Fruit fly (Drosophila melanogaster) whole organism, embryonic: ENCODE data around the gene CG14154.

Experiments used
- Awh ChIP-seq: fragments of 200-800 bp; sonication (Bioruptor generic); IDR thresholded peaks from 2 replicates; pipeline ENCODE4, ENCODE4 v1.3.6; 2022; ENCODE audit warnings: missing biosample characterization, missing genetic modification characterization
- Blimp-1 ChIP-seq: fragments of 200-800 bp; sonication (Bioruptor generic); optimal IDR thresholded peaks from 3 replicates; lab custom pipeline; 2018; ENCODE audit warnings: missing biosample characterization, missing genetic modification characterization, mild to moderate bottlenecking, moderate library complexity, missing genetic modification reagents
- CG10147 ChIP-seq: fragments of 200-800 bp; sonication (Bioruptor generic); optimal IDR thresholded peaks from 2 replicates; lab custom pipeline; 2019; ENCODE audit warnings: missing biosample characterization, mild to moderate bottlenecking, missing genetic modification characterization, moderate library complexity
- CG11456 ChIP-seq: fragments of 200-800 bp; sonication (Bioruptor generic); IDR thresholded peaks from 3 replicates; pipeline ENCODE4 v1.3.6; 2022; ENCODE audit warnings: missing biosample characterization, missing genetic modification characterization
- CG1233 ChIP-seq: fragments of 200-800 bp; sonication (Bioruptor generic); optimal IDR thresholded peaks from 4 replicates; lab custom pipeline; 2018; ENCODE audit warnings: missing biosample characterization, mild to moderate bottlenecking, missing genetic modification characterization
- CG13296 ChIP-seq: fragments of 200-800 bp; sonication (Bioruptor generic); optimal IDR thresholded peaks from 3 replicates; lab custom pipeline; 2018; ENCODE audit warnings: missing biosample characterization, mild to moderate bottlenecking, missing genetic modification characterization
- CG17186 ChIP-seq: fragments of 200-800 bp; sonication (Bioruptor generic); optimal IDR thresholded peaks from 3 replicates; lab custom pipeline; 2017; ENCODE audit warnings: missing biosample characterization, missing genetic modification reagents, missing genetic modification characterization
- CG17328 ChIP-seq: fragments of 200-800 bp; sonication (Bioruptor generic); IDR thresholded peaks from 2 replicates; pipeline ENCODE4 v1.3.6; 2022; ENCODE audit warnings: missing biosample characterization, missing genetic modification characterization
- CG18619 ChIP-seq: fragments of 200-800 bp; sonication (Bioruptor generic); optimal IDR thresholded peaks from 3 replicates; lab custom pipeline; 2017; ENCODE audit warnings: missing biosample characterization, mild to moderate bottlenecking, missing genetic modification characterization
- CG2116 ChIP-seq: fragments of 200-800 bp; sonication (Bioruptor generic); optimal IDR thresholded peaks from 3 replicates; lab custom pipeline; 2018; ENCODE audit warnings: missing biosample characterization, mild to moderate bottlenecking, missing genetic modification characterization
- CG2202 ChIP-seq: fragments of 200-800 bp; sonication (Bioruptor generic); optimal IDR thresholded peaks from 2 replicates; lab custom pipeline; 2018; ENCODE audit warnings: missing biosample characterization, mild to moderate bottlenecking, missing genetic modification characterization
- CG33557 ChIP-seq: fragments of 200-800 bp; sonication (Bioruptor generic); optimal IDR thresholded peaks from 2 replicates; lab custom pipeline; 2019; ENCODE audit warnings: missing biosample characterization, mild to moderate bottlenecking, missing genetic modification characterization, moderate library complexity
- CG6791 ChIP-seq: fragments of 200-800 bp; sonication (Bioruptor generic); IDR thresholded peaks from 3 replicates; pipeline ENCODE4 v1.3.6; 2022; ENCODE audit warnings: missing biosample characterization, missing genetic modification characterization; ENCODE audit not compliant: partially characterized antibody
- CG7839 ChIP-seq: fragments of 200-800 bp; sonication (Bioruptor generic); optimal IDR thresholded peaks from 3 replicates; lab custom pipeline; 2018; ENCODE audit warnings: missing biosample characterization, mild to moderate bottlenecking, missing genetic modification characterization, moderate library complexity
- CG8290 ChIP-seq, 3 experiments: fragments of 200-800 bp; sonication (Bioruptor generic); optimal IDR thresholded peaks; 2 replicates each; lab custom pipeline; 2016 to 2019; ENCODE audit warnings: missing biosample characterization in 3 of 3, missing genetic modification characterization in 3 of 3, mild to moderate bottlenecking in 2 of 3, moderate library complexity in 1 of 3
- CG8388 ChIP-seq: fragments of 200-800 bp; sonication (Bioruptor generic); optimal IDR thresholded peaks from 2 replicates; lab custom pipeline; 2019; ENCODE audit warnings: missing biosample characterization, mild to moderate bottlenecking, missing genetic modification characterization, moderate library complexity
- CG8944 ChIP-seq: fragments of 200-800 bp; sonication (Bioruptor generic); optimal IDR thresholded peaks from 3 replicates; lab custom pipeline; 2016; ENCODE audit warnings: missing biosample characterization, missing genetic modification characterization
- CkIIα-i1 ChIP-seq: fragments of 200-800 bp; sonication (Bioruptor generic); IDR thresholded peaks from 2 replicates; pipeline ENCODE4 v1.3.6; 2022; ENCODE audit warnings: missing biosample characterization, missing genetic modification characterization
- Dad ChIP-seq: fragments of 200-800 bp; sonication (Bioruptor generic); optimal IDR thresholded peaks from 3 replicates; lab custom pipeline; 2016; ENCODE audit warnings: missing biosample characterization, missing genetic modification characterization
- Deaf1 ChIP-seq: fragments of 200-800 bp; optimal IDR thresholded peaks from 3 replicates; lab custom pipeline; 2019; ENCODE audit warnings: missing biosample characterization, mild to moderate bottlenecking, missing genetic modification characterization, moderate library complexity
- Dip3 ChIP-seq: fragments of 200-800 bp; sonication (Bioruptor generic); optimal IDR thresholded peaks from 3 replicates; lab custom pipeline; 2016; ENCODE audit warnings: missing biosample characterization, missing genetic modification characterization
- Ets65A ChIP-seq: fragments of 200-800 bp; sonication (Bioruptor generic); peaks from one replicate; lab custom pipeline; 2016; ENCODE audit warnings: missing biosample characterization, missing genetic modification characterization
- Hmx ChIP-seq: fragments of 200-800 bp; sonication (Bioruptor generic); optimal IDR thresholded peaks from 2 replicates; lab custom pipeline; 2016; ENCODE audit warnings: missing biosample characterization, missing genetic modification characterization
- Mad ChIP-seq: fragments of 200-800 bp; sonication (Bioruptor generic); optimal IDR thresholded peaks from 2 replicates; lab custom pipeline; 2016; ENCODE audit warnings: missing biosample characterization, missing genetic modification characterization
- NC2α ChIP-seq: fragments of 200-800 bp; sonication (Bioruptor generic); optimal IDR thresholded peaks from 2 replicates; lab custom pipeline; 2016; ENCODE audit warnings: missing biosample characterization, missing genetic modification characterization
- Trl ChIP-seq, 3 experiments: fragments of >200 bp in 2 of 3; fragments of 200-800 bp in 1 of 3; sonication (Bioruptor generic) in 1 of 3; optimal IDR thresholded peaks; 2 replicates in 1 of 3; 3 replicates in 2 of 3; lab custom pipeline; 2016 to 2017; ENCODE audit warnings: missing biosample characterization in 1 of 3, missing genetic modification characterization in 1 of 3
- YL-1 ChIP-seq: fragments of 200-800 bp; sonication (Bioruptor generic); optimal IDR thresholded peaks from 3 replicates; lab custom pipeline; 2017; ENCODE audit warnings: missing biosample characterization, mild to moderate bottlenecking, missing genetic modification characterization
- az2 ChIP-seq: fragments of 200-800 bp; sonication (Bioruptor generic); optimal IDR thresholded peaks from 3 replicates; lab custom pipeline; 2016; ENCODE audit warnings: missing biosample characterization, missing genetic modification characterization
- bbx ChIP-seq: fragments of 200-800 bp; sonication (Bioruptor generic); IDR thresholded peaks from 2 replicates; pipeline ENCODE4 v1.3.6; 2022; ENCODE audit warnings: missing biosample characterization, missing genetic modification characterization; ENCODE audit not compliant: partially characterized antibody
- btn ChIP-seq: fragments of 200-800 bp; sonication (Bioruptor generic); optimal IDR thresholded peaks from 2 replicates; lab custom pipeline; 2016; ENCODE audit warnings: missing biosample characterization, missing genetic modification characterization
- cad ChIP-seq: fragments of >200 bp; optimal IDR thresholded peaks from 2 replicates; lab custom pipeline; 2017; ENCODE audit warnings: missing biosample characterization, missing genetic modification characterization
- cas ChIP-seq: fragments of 200-800 bp; sonication (Bioruptor generic); IDR thresholded peaks from 2 replicates; pipeline ENCODE4 v1.3.6; 2022; ENCODE audit warnings: missing biosample characterization, missing genetic modification characterization
- crp ChIP-seq, 2 experiments: fragments of 200-800 bp; sonication (Bioruptor generic); optimal IDR thresholded peaks; 2 replicates in 1 of 2; 3 replicates in 1 of 2; lab custom pipeline; 2017; ENCODE audit warnings: missing biosample characterization in 2 of 2, missing genetic modification characterization in 2 of 2, mild to moderate bottlenecking in 1 of 2, moderate library complexity in 1 of 2
- en ChIP-seq: fragments of 200-800 bp; sonication (Bioruptor generic); optimal IDR thresholded peaks from 2 replicates; lab custom pipeline; 2016; ENCODE audit warnings: missing biosample characterization, missing genetic modification characterization
- gce ChIP-seq: fragments of 200-800 bp; sonication (Bioruptor generic); IDR thresholded peaks from 3 replicates; pipeline ENCODE4 v1.3.6; 2022; ENCODE audit warnings: missing biosample characterization, missing genetic modification characterization
- hkb ChIP-seq, 2 experiments: fragments of 200-800 bp in 1 of 2; fragments of >200 bp in 1 of 2; sonication (Bioruptor generic) in 1 of 2; IDR thresholded peaks in 1 of 2; optimal IDR thresholded peaks in 1 of 2; 2 replicates each; pipeline versions ENCODE4 v1.3.6 to Lab custom; 2017 to 2022; ENCODE audit warnings: missing biosample characterization in 1 of 2, missing genetic modification characterization in 1 of 2
- kay ChIP-seq: fragments of 200-800 bp; sonication (Bioruptor generic); optimal IDR thresholded peaks from 2 replicates; lab custom pipeline; 2016; ENCODE audit warnings: missing biosample characterization, missing genetic modification characterization
- lilli ChIP-seq: fragments of 200-800 bp; sonication (Bioruptor generic); optimal IDR thresholded peaks from 3 replicates; lab custom pipeline; 2016; ENCODE audit warnings: missing biosample characterization, missing genetic modification characterization
- maf-S ChIP-seq: fragments of 200-800 bp; sonication (Bioruptor generic); optimal IDR thresholded peaks from 2 replicates; lab custom pipeline; 2016; ENCODE audit warnings: missing biosample characterization, missing genetic modification characterization
- nerfin-2 ChIP-seq: fragments of 200-800 bp; sonication (Bioruptor generic); IDR thresholded peaks from 2 replicates; pipeline ENCODE4 v1.3.6; 2022; ENCODE audit warnings: missing biosample characterization, missing genetic modification characterization; ENCODE audit not compliant: partially characterized antibody
- p53 ChIP-seq: fragments of 200-800 bp; sonication (Bioruptor generic); optimal IDR thresholded peaks from 2 replicates; lab custom pipeline; 2016; ENCODE audit warnings: missing biosample characterization, missing genetic modification characterization
- pan ChIP-seq, 4 experiments: fragments of >200 bp in 3 of 4; fragments of 200-800 bp in 1 of 4; sonication (Bioruptor generic) in 1 of 4; optimal IDR thresholded peaks in 3 of 4; IDR thresholded peaks in 1 of 4; 2 replicates each; pipeline versions ENCODE4 v1.3.6 to Lab custom; 2017 to 2022; ENCODE audit warnings: missing biosample characterization in 2 of 4, missing genetic modification characterization in 2 of 4, mixed read lengths in 1 of 4
- repo ChIP-seq: fragments of 200-800 bp; sonication (Bioruptor generic); optimal IDR thresholded peaks from 2 replicates; lab custom pipeline; 2016; ENCODE audit warnings: missing biosample characterization, missing genetic modification characterization
- sr ChIP-seq: fragments of 200-800 bp; sonication (Bioruptor generic); IDR thresholded peaks from 3 replicates; pipeline ENCODE4 v1.3.6; 2022; ENCODE audit warnings: missing biosample characterization, missing genetic modification characterization
- stwl ChIP-seq: fragments of 200-800 bp; sonication (Bioruptor generic); optimal IDR thresholded peaks from 3 replicates; lab custom pipeline; 2018; ENCODE audit warnings: missing biosample characterization, mild to moderate bottlenecking, missing genetic modification characterization, moderate library complexity
- tin ChIP-seq: fragments of 200-800 bp; sonication (Bioruptor generic); optimal IDR thresholded peaks from 3 replicates; lab custom pipeline; 2016; ENCODE audit warnings: missing biosample characterization, missing genetic modification characterization
- trem ChIP-seq: fragments of 200-800 bp; optimal IDR thresholded peaks from 3 replicates; lab custom pipeline; 2019; ENCODE audit warnings: missing biosample characterization, mild to moderate bottlenecking, missing genetic modification characterization, moderate library complexity
- unpg ChIP-seq: fragments of 200-800 bp; sonication (Bioruptor generic); optimal IDR thresholded peaks from 3 replicates; lab custom pipeline; 2018; ENCODE audit warnings: missing biosample characterization, mild to moderate bottlenecking, missing genetic modification characterization, moderate library complexity
- zen ChIP-seq: fragments of 200-800 bp; sonication (Bioruptor generic); optimal IDR thresholded peaks from 3 replicates; lab custom pipeline; 2018; ENCODE audit warnings: missing biosample characterization, mild to moderate bottlenecking, missing genetic modification characterization, moderate library complexity

Gene CG14154

dm6 chr3L:10630885-10631359 lies 10.8 kb upstream of the CG14154 start, which contains the start of the genes CG42535, CG34001 and hay (continued):
- TF ChIP-seq stwl (tag; lab: Kevin White, UChicago): peak; percentile 94
- TF ChIP-seq Dip3 (GFP tag; lab: Kevin White, UChicago): no peak
- 0 out of 3 replicates have a peak, but pooled peaks have one; percentile 20 for TF ChIP-seq CG6791 (GFP tag; lab: Robert Waterston, UW)
- no peak for TF ChIP-seq en (GFP tag; lab: Kevin White, UChicago)
- TF ChIP-seq CG18619 (GFP tag; lab: Kevin White, UChicago): no peak
- peak; percentile 13 for TF ChIP-seq zen
- no peak for TF ChIP-seq CG7839 (tag; lab: Kevin White, UChicago)
- no peak for TF ChIP-seq Mad
- no peak for TF ChIP-seq cad (GFP tag; lab: Kevin White, UChicago)
- no peak for TF ChIP-seq CG17328 (GFP tag; lab: Robert Waterston, UW)
- peak; percentile 55 for TF ChIP-seq CG17186 (GFP tag; lab: Kevin White, UChicago)
- no peak for TF ChIP-seq Blimp-1 (GFP tag; lab: Kevin White, UChicago)
- TF ChIP-seq CG1233 (GFP tag; lab: Kevin White, UChicago): no peak
- no peak for TF ChIP-seq NC2α (GFP tag; lab: Kevin White, UChicago)
- TF ChIP-seq crp (GFP tag; optimal IDR thresholded peaks at IDR 0.05; lab: Kevin White, UChicago): peak; percentile 29 to 94
- TF ChIP-seq Hmx: no peak
- TF ChIP-seq tin (GFP tag; lab: Kevin White, UChicago): no peak
- no peak for TF ChIP-seq btn (GFP tag; lab: Kevin White, UChicago)
- TF ChIP-seq pan (optimal IDR thresholded peaks at IDR 0.05; lab: Kevin White, UChicago): no peak
- TF ChIP-seq pan (GFP tag; optimal IDR thresholded peaks at IDR 0.05 in 1 of 2, IDR thresholded peaks at IDR 0.05 in 1 of 2): no peak
- TF ChIP-seq CG2202 (tag; lab: Kevin White, UChicago): no peak
- no peak for TF ChIP-seq CG8944 (GFP tag; lab: Kevin White, UChicago)
- TF ChIP-seq Awh (GFP tag; lab: Robert Waterston, UW): no peak
- TF ChIP-seq maf-S: no peak
- no peak for TF ChIP-seq CG10147 (GFP tag; lab: Kevin White, UChicago)
- no peak for TF ChIP-seq CG8290 (GFP tag; optimal IDR thresholded peaks at IDR 0.05; lab: Kevin White, UChicago)
- TF ChIP-seq CG8290 (tag; optimal IDR thresholded peaks at IDR 0.05; lab: Kevin White, UChicago): no peak
- TF ChIP-seq repo: no peak
- TF ChIP-seq CG2116: peak; percentile 84
- TF ChIP-seq Trl (optimal IDR thresholded peaks at IDR 0.05; lab: Kevin White, UChicago): peak in 1 of 2 experiments; percentile 6
- TF ChIP-seq Trl (GFP tag; optimal IDR thresholded peaks at IDR 0.05; lab: Kevin White, UChicago): no peak
- TF ChIP-seq Ets65A (GFP tag; lab: Kevin White, UChicago): peak; percentile 62
- TF ChIP-seq cas (GFP tag; lab: Robert Waterston, UW): no peak
- no peak for TF ChIP-seq Deaf1 (tag; lab: Kevin White, UChicago)
- no peak for TF ChIP-seq gce (GFP tag; lab: Robert Waterston, UW)
- TF ChIP-seq kay (GFP tag; lab: Kevin White, UChicago): no peak
- TF ChIP-seq CG11456: no peak
- TF ChIP-seq bbx (GFP tag; lab: Robert Waterston, UW): no peak
- TF ChIP-seq nerfin-2 (GFP tag; lab: Robert Waterston, UW): no peak
- TF ChIP-seq az2 (GFP tag; lab: Kevin White, UChicago): no peak
- no peak for TF ChIP-seq lilli (GFP tag; lab: Kevin White, UChicago)
- peak; percentile 48 for TF ChIP-seq trem (tag; lab: Kevin White, UChicago)
- peak; percentile 69 for TF ChIP-seq YL-1 (GFP tag; lab: Kevin White, UChicago)
- no peak for TF ChIP-seq CG8388 (GFP tag; lab: Kevin White, UChicago)
- no peak for TF ChIP-seq p53 (GFP tag; lab: Kevin White, UChicago)
- TF ChIP-seq Dad (GFP tag; lab: Kevin White, UChicago): no peak
- peak; percentile 32 for TF ChIP-seq hkb (optimal IDR thresholded peaks at IDR 0.05; lab: Kevin White, UChicago)
- TF ChIP-seq hkb (GFP tag; IDR thresholded peaks at IDR 0.05; lab: Robert Waterston, UW): no peak
- TF ChIP-seq CG33557 (GFP tag; lab: Kevin White, UChicago): no peak
- TF ChIP-seq CG13296 (GFP tag; lab: Kevin White, UChicago): no peak
- TF ChIP-seq unpg (GFP tag; lab: Kevin White, UChicago): no peak
- no peak for TF ChIP-seq CkIIα-i1 (GFP tag; lab: Robert Waterston, UW)
- no peak for TF ChIP-seq sr (GFP tag; lab: Robert Waterston, UW)
